Fruit fly (Drosophila melanogaster) whole organism, embryonic: ENCODE results near the gene CG5440.

Experiments
- ATbp ChIP-seq: fragments of 200-800 bp; sonication (Bioruptor generic); optimal IDR thresholded peaks from 2 replicates; lab custom pipeline; 2017; ENCODE audit warnings: missing biosample characterization, mild to moderate bottlenecking, missing genetic modification characterization, missing genetic modification reagents
- Bgb ChIP-seq: fragments of 200-800 bp; sonication (Bioruptor generic); IDR thresholded peaks from 2 replicates; pipeline ENCODE4 v1.3.6; 2022; ENCODE audit warnings: missing biosample characterization, missing genetic modification characterization; ENCODE audit not compliant: partially characterized antibody
- CG11247 ChIP-seq: fragments of 200-800 bp; sonication (Bioruptor generic); IDR thresholded peaks from 2 replicates; pipeline ENCODE4 v1.3.6; 2022; ENCODE audit warnings: missing biosample characterization, missing genetic modification characterization
- CG12155 ChIP-seq: fragments of 200-800 bp; sonication (Bioruptor generic); optimal IDR thresholded peaks from 3 replicates; lab custom pipeline; 2016; ENCODE audit warnings: missing biosample characterization, missing genetic modification characterization
- CG13123 ChIP-seq: fragments of 200-800 bp; sonication (Bioruptor generic); optimal IDR thresholded peaks from 2 replicates; lab custom pipeline; 2016; ENCODE audit warnings: missing biosample characterization, missing genetic modification characterization
- CG13624 ChIP-seq: fragments of 200-800 bp; sonication (Bioruptor generic); optimal IDR thresholded peaks from 2 replicates; lab custom pipeline; 2016; ENCODE audit warnings: missing biosample characterization, missing genetic modification characterization
- CG14441 ChIP-seq: fragments of 200-800 bp; sonication (Bioruptor generic); IDR thresholded peaks from 2 replicates; pipeline ENCODE4 v1.3.6; 2022; ENCODE audit warnings: missing biosample characterization, missing genetic modification characterization
- CG2678 ChIP-seq: fragments of 200-800 bp; sonication (Bioruptor generic); optimal IDR thresholded peaks from 3 replicates; lab custom pipeline; 2019; ENCODE audit warnings: missing biosample characterization, mild to moderate bottlenecking, missing genetic modification characterization, moderate library complexity
- CG32532 ChIP-seq: fragments of 200-800 bp; sonication (Bioruptor generic); IDR thresholded peaks from 2 replicates; pipeline ENCODE4 v1.3.6; 2022; ENCODE audit warnings: missing biosample characterization, missing genetic modification characterization
- CG33557 ChIP-seq: fragments of 200-800 bp; sonication (Bioruptor generic); optimal IDR thresholded peaks from 2 replicates; lab custom pipeline; 2019; ENCODE audit warnings: missing biosample characterization, mild to moderate bottlenecking, missing genetic modification characterization, moderate library complexity
- CG3995 ChIP-seq: fragments of 200-800 bp; sonication (Bioruptor generic); optimal IDR thresholded peaks from 3 replicates; lab custom pipeline; 2016; ENCODE audit warnings: missing biosample characterization, missing genetic modification characterization
- CG6791 ChIP-seq: fragments of 200-800 bp; sonication (Bioruptor generic); IDR thresholded peaks from 3 replicates; pipeline ENCODE4 v1.3.6; 2022; ENCODE audit warnings: missing biosample characterization, missing genetic modification characterization; ENCODE audit not compliant: partially characterized antibody
- CG7839 ChIP-seq: fragments of 200-800 bp; sonication (Bioruptor generic); optimal IDR thresholded peaks from 3 replicates; lab custom pipeline; 2018; ENCODE audit warnings: missing biosample characterization, mild to moderate bottlenecking, missing genetic modification characterization, moderate library complexity
- CG8388 ChIP-seq: fragments of 200-800 bp; sonication (Bioruptor generic); optimal IDR thresholded peaks from 2 replicates; lab custom pipeline; 2019; ENCODE audit warnings: missing biosample characterization, mild to moderate bottlenecking, missing genetic modification characterization, moderate library complexity
- CTCF ChIP-seq: fragments of 200-800 bp; sonication (Bioruptor generic); optimal IDR thresholded peaks from 2 replicates; lab custom pipeline; 2017; ENCODE audit warnings: missing biosample characterization, mild to moderate bottlenecking, missing genetic modification characterization, moderate library complexity
- D ChIP-seq, 2 experiments: fragments of 200-800 bp in 1 of 2; fragments of >200 bp in 1 of 2; sonication (Bioruptor generic) in 1 of 2; optimal IDR thresholded peaks; 2 replicates in 1 of 2; 3 replicates in 1 of 2; lab custom pipeline; 2017; ENCODE audit warnings: mild to moderate bottlenecking in 1 of 2, missing biosample characterization in 1 of 2, missing genetic modification characterization in 1 of 2, missing genetic modification reagents in 1 of 2
- Dp ChIP-seq: fragments of 200-800 bp; sonication (Bioruptor generic); optimal IDR thresholded peaks from 2 replicates; lab custom pipeline; 2018; ENCODE audit warnings: missing biosample characterization, mild to moderate bottlenecking, missing genetic modification characterization, moderate library complexity
- HLH54F ChIP-seq: fragments of 200-800 bp; sonication (Bioruptor generic); optimal IDR thresholded peaks from 3 replicates; lab custom pipeline; 2016; ENCODE audit warnings: missing biosample characterization, missing genetic modification characterization
- HmgZ ChIP-seq: fragments of 200-800 bp; sonication (Bioruptor generic); optimal IDR thresholded peaks from 2 replicates; lab custom pipeline; 2018; ENCODE audit warnings: missing biosample characterization, mild to moderate bottlenecking, missing genetic modification characterization
- Jarid2 ChIP-seq: fragments of 200-800 bp; sonication (Bioruptor generic); optimal IDR thresholded peaks from 3 replicates; lab custom pipeline; 2017; ENCODE audit warnings: mild to moderate bottlenecking, missing biosample characterization, missing genetic modification reagents, missing genetic modification characterization
- Trl ChIP-seq, 3 experiments: fragments of >200 bp in 2 of 3; fragments of 200-800 bp in 1 of 3; sonication (Bioruptor generic) in 1 of 3; optimal IDR thresholded peaks; 2 replicates in 1 of 3; 3 replicates in 2 of 3; lab custom pipeline; 2016 to 2017; ENCODE audit warnings: missing biosample characterization in 1 of 3, missing genetic modification characterization in 1 of 3
- chn ChIP-seq: fragments of 200-800 bp; sonication (Bioruptor generic); optimal IDR thresholded peaks from 2 replicates; lab custom pipeline; 2016; ENCODE audit warnings: missing biosample characterization, missing genetic modification characterization
- dmrt99B ChIP-seq: fragments of 200-800 bp; sonication (Bioruptor generic); optimal IDR thresholded peaks from 2 replicates; lab custom pipeline; 2018; ENCODE audit warnings: missing biosample characterization, mild to moderate bottlenecking, missing genetic modification characterization, moderate library complexity
- ewg ChIP-seq: fragments of 200-800 bp; sonication (Bioruptor generic); optimal IDR thresholded peaks from 3 replicates; lab custom pipeline; 2017; ENCODE audit warnings: mild to moderate bottlenecking, missing biosample characterization, missing genetic modification reagents, missing genetic modification characterization
- eyg ChIP-seq: fragments of 200-800 bp; sonication (Bioruptor generic); optimal IDR thresholded peaks from 3 replicates; lab custom pipeline; 2016; ENCODE audit warnings: missing biosample characterization, missing genetic modification characterization
- ham ChIP-seq: fragments of 200-800 bp; sonication (Bioruptor generic); IDR thresholded peaks from 2 replicates; pipeline ENCODE4 v1.3.6; 2022; ENCODE audit warnings: missing biosample characterization, missing genetic modification characterization
- jing ChIP-seq: fragments of 200-800 bp; sonication (Bioruptor generic); optimal IDR thresholded peaks from 2 replicates; lab custom pipeline; 2018; ENCODE audit warnings: missing biosample characterization, mild to moderate bottlenecking, missing genetic modification characterization
- ken ChIP-seq: fragments of 200-800 bp; sonication (Bioruptor generic); IDR thresholded peaks from 3 replicates; pipeline ENCODE4 v1.3.6; 2022; ENCODE audit warnings: missing biosample characterization, missing genetic modification characterization
- rib ChIP-seq: fragments of 200-800 bp; sonication (Bioruptor generic); IDR thresholded peaks from 2 replicates; pipeline ENCODE4 v1.3.6; 2022; ENCODE audit warnings: missing biosample characterization, missing genetic modification characterization
- sens-2 ChIP-seq: fragments of 200-800 bp; sonication (Bioruptor generic); IDR thresholded peaks from 2 replicates; pipeline ENCODE4 v1.3.6; 2022; ENCODE audit warnings: missing biosample characterization, missing genetic modification characterization
- sisA ChIP-seq: fragments of 200-800 bp; sonication (Bioruptor generic); IDR thresholded peaks from 2 replicates; pipeline ENCODE4 v1.3.6; 2022; ENCODE audit warnings: missing biosample characterization, missing genetic modification characterization
- so ChIP-seq: fragments of 200-800 bp; sonication (Bioruptor generic); IDR thresholded peaks from 3 replicates; pipeline ENCODE4 v1.3.6; 2022; ENCODE audit warnings: missing biosample characterization, missing genetic modification characterization
- sob ChIP-seq: fragments of 200-800 bp; sonication (Bioruptor generic); IDR thresholded peaks from 2 replicates; pipeline ENCODE4 v1.3.6; 2022; ENCODE audit warnings: missing biosample characterization, missing genetic modification characterization
- tgo ChIP-seq: fragments of 200-800 bp; sonication (Bioruptor generic); IDR thresholded peaks from 3 replicates; pipeline ENCODE4 v1.3.6; 2022; ENCODE audit warnings: missing biosample characterization, missing genetic modification characterization
- tll ChIP-seq, 2 experiments: fragments of 200-800 bp in 1 of 2; fragments of >200 bp in 1 of 2; sonication (Bioruptor generic) in 1 of 2; optimal IDR thresholded peaks; 2 replicates each; lab custom pipeline; 2017 to 2019; ENCODE audit warnings: missing biosample characterization in 2 of 2, missing genetic modification characterization in 2 of 2, mild to moderate bottlenecking in 1 of 2, moderate library complexity in 1 of 2
- tna ChIP-seq: fragments of 200-800 bp; sonication (Bioruptor generic); IDR thresholded peaks from 2 replicates; pipeline ENCODE4 v1.3.6; 2022; ENCODE audit warnings: missing biosample characterization, missing genetic modification characterization; ENCODE audit not compliant: partially characterized antibody
- tup ChIP-seq: fragments of 200-800 bp; sonication (Bioruptor generic); optimal IDR thresholded peaks from 2 replicates; lab custom pipeline; 2016; ENCODE audit warnings: missing biosample characterization, mild to moderate bottlenecking, missing genetic modification characterization, moderate library complexity
- unpg ChIP-seq: fragments of 200-800 bp; sonication (Bioruptor generic); optimal IDR thresholded peaks from 3 replicates; lab custom pipeline; 2018; ENCODE audit warnings: missing biosample characterization, mild to moderate bottlenecking, missing genetic modification characterization, moderate library complexity
- vvl ChIP-seq: fragments of 200-800 bp; sonication (Bioruptor generic); IDR thresholded peaks from 2 replicates; pipeline ENCODE4 v1.3.6; 2022; ENCODE audit warnings: missing biosample characterization, missing genetic modification characterization
- zfh1 ChIP-seq: fragments of 200-800 bp; sonication (Bioruptor generic); IDR thresholded peaks from 3 replicates; pipeline ENCODE4 v1.3.6; 2022; ENCODE audit warnings: missing biosample characterization, missing genetic modification characterization

Gene CG5440

DNA sequence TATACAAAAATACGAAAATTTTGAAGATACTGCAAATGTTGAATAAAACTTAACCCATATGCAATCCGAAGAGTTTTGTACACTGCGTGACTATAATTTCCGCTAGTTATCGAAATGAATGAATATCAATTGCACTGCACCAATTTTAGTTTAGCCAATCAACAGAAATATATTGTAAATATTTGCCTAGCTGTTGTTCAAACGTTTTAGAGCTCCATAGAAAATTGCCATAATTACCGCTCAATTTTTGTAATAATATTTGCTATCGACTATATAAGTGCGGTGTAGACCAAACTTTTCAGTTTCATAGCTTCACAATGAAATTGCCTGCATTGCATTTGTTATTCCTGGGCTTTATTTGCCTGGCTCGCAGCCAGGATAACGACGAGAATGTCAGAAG lies 5.1 kb upstream of the CG5440 start, which contains the start of gene a5:
Gene a5 (plus strand): TSS at position 301 of the 400 bp plus-strand sequence.
- TF ChIP-seq ATbp (GFP tag; lab: Kevin White, UChicago): no peak
- no peak for TF ChIP-seq CG13123
- TF ChIP-seq tup (GFP tag; lab: Kevin White, UChicago): no peak
- TF ChIP-seq CG32532 (GFP tag; lab: Robert Waterston, UW): no peak
- no peak for TF ChIP-seq sens-2 (GFP tag; lab: Robert Waterston, UW)
- no peak for TF ChIP-seq Dp (GFP tag; lab: Kevin White, UChicago)
- TF ChIP-seq HLH54F (GFP tag; lab: Kevin White, UChicago): no peak
- TF ChIP-seq dmrt99B (tag; lab: Kevin White, UChicago): no peak
- TF ChIP-seq eyg: no peak
- no peak for TF ChIP-seq Jarid2 (GFP tag; lab: Kevin White, UChicago)
- TF ChIP-seq CG33557: no peak
- TF ChIP-seq Bgb (GFP tag; lab: Robert Waterston, UW): no peak
- TF ChIP-seq CG2678 (tag; lab: Kevin White, UChicago): no peak
- no peak for TF ChIP-seq ham (GFP tag; lab: Robert Waterston, UW)
- no peak for TF ChIP-seq unpg (GFP tag; lab: Kevin White, UChicago)
- TF ChIP-seq so (GFP tag; lab: Robert Waterston, UW): no peak
- no peak for TF ChIP-seq CG13624 (GFP tag; lab: Kevin White, UChicago)
- no peak for TF ChIP-seq jing (GFP tag; lab: Kevin White, UChicago)

DNA sequence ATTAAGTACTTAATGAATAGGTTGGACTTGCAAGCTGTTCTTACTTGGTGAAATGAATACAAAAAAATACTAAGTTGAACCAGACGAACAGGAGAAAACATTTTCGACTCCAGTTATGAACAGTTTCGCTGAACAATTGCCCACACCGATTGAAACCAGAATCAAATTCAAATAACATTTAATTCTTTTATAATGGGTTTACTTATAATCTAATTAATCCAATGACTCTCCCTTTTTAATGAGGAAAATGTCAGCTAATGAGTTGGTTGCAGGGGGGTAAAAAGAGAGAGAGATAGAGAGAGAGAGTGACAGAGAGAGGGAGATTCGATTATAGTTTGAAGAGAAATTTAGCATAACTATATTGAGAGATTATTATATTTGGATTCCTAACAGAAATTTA lies 8.1 kb downstream of the CG5440 start, which contains the start of gene CG33923:
Gene CG33923 (minus strand): TSS at position 101 of the 400 bp plus-strand sequence.
- TF ChIP-seq zfh1 (GFP tag; lab: Robert Waterston, UW): no peak
- no peak for TF ChIP-seq chn
- TF ChIP-seq vvl (GFP tag; lab: Robert Waterston, UW): no peak
- no peak for TF ChIP-seq rib (GFP tag; lab: Robert Waterston, UW)
- no peak for TF ChIP-seq HmgZ (tag; lab: Kevin White, UChicago)
- no peak for TF ChIP-seq sob
- TF ChIP-seq ken (GFP tag; lab: Robert Waterston, UW): no peak
- TF ChIP-seq CG6791: no peak

DNA sequence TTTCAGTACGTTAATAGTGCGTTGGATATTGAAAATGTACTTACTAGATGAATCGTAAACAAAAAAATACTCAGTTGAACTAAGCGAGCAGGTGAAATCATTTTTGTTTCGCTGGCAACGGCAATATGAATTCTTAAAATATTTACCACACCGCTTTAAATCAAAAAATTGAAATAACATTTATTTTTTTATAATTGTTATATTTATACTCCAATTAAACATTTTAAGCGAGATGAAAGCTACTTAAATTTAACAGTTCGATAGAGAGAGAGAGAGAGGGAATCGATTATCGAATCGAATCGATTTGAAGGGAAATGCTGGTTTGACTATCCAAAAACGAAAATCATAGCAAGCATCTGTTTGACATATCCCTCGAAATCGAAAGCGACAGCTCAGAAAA lies 10.1 kb downstream of the CG5440 start, which contains the start of the genes CG33922 and Cdlc2:
Gene CG33922 (minus strand): TSS at position 101 of the 400 bp plus-strand sequence.
Gene Cdlc2 (plus strand): TSS at position 330 of the 400 bp plus-strand sequence.
- TF ChIP-seq CG3995 (GFP tag; lab: Kevin White, UChicago) (no peak), tup (GFP tag; lab: Kevin White, UChicago) (no peak), tna (GFP tag; lab: Robert Waterston, UW) (no peak), CG7839 (tag; lab: Kevin White, UChicago) (no peak), tll (GFP tag; optimal IDR thresholded peaks at IDR 0.05; lab: Kevin White, UChicago) (no peak), CG8388 (no peak)

DNA sequence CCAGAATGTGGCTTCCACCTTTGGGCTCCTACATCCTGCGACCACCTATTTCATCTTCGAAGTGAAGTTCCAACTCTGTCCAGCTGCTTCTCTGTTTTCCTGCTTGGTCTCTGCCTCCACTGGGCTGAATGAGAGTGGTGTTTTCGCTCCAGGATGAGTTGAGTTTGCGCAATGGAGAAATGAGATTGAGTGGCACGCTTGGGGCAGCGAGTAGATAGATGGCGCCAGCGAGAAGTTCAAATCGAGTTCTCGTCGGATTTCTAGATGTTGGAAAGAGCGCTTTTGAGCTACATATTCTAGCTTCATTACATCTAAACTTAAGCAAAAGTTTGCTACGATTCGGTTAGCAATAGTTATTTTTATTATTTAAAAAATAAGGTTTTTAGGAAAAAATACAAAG lies 12.1 kb downstream of the CG5440 start:
- TF ChIP-seq CG12155 (GFP tag; lab: Kevin White, UChicago) (peak; percentile 50), CG11247 (GFP tag; lab: Robert Waterston, UW) (no peak), sisA (no peak), CG14441 (GFP tag; lab: Robert Waterston, UW) (no peak), tgo (GFP tag; lab: Robert Waterston, UW) (no peak), D (optimal IDR thresholded peaks at IDR 0.05; lab: Kevin White, UChicago) (no peak), D (GFP tag; optimal IDR thresholded peaks at IDR 0.05; lab: Kevin White, UChicago) (no peak), Trl (optimal IDR thresholded peaks at IDR 0.05; lab: Kevin White, UChicago) (peak; percentile 3 to 5), Trl (GFP tag; optimal IDR thresholded peaks at IDR 0.05; lab: Kevin White, UChicago) (no peak), CTCF (GFP tag; lab: Kevin White, UChicago) (peak; percentile 80), ewg (GFP tag; lab: Kevin White, UChicago) (peak; percentile 90)
- TF ChIP-seq, all 482 proteins: peak for 4
